Worm (Caenorhabditis elegans) whole organism, mixed stage, embryonic: Measurements from ENCODE around the gene B0513.90.
A peak's percentile ranks its signal among the peaks of the same experiment; 100 is the strongest.

ENCODE experiments used
- M03D4.4 ChIP-seq: sonication (generic microtip); optimal IDR thresholded peaks from 2 replicates; lab custom pipeline; 2017; ENCODE audit warnings: mild to moderate bottlenecking, missing genetic modification characterization, missing compliant biosample characterization
- bed-3 ChIP-seq: fragments of 200-800 bp; sonication (Bioruptor generic); optimal IDR thresholded peaks from 3 replicates; lab custom pipeline; 2018; ENCODE audit warnings: mild to moderate bottlenecking, missing genetic modification characterization, moderate library complexity, missing compliant biosample characterization
- blmp-1 ChIP-seq: fragments of 150-350 bp; optimal IDR thresholded peaks from 2 replicates; lab custom pipeline; 2014; ENCODE audit warnings: missing biosample characterization, missing genetic modification characterization
- ceh-39 ChIP-seq: fragments of 150-350 bp; optimal IDR thresholded peaks from 2 replicates; lab custom pipeline; 2014; ENCODE audit warnings: missing biosample characterization, missing genetic modification characterization
- ceh-43 ChIP-seq: fragments of 200-800 bp; sonication (Bioruptor generic); optimal IDR thresholded peaks from 2 replicates; lab custom pipeline; 2018; ENCODE audit warnings: mild to moderate bottlenecking, missing genetic modification characterization, moderate library complexity, missing compliant biosample characterization
- ceh-83 ChIP-seq: fragments of 200-800 bp; sonication (Bioruptor generic); optimal IDR thresholded peaks from 2 replicates; lab custom pipeline; 2018; ENCODE audit warnings: mild to moderate bottlenecking, missing genetic modification characterization, missing compliant biosample characterization
- ces-1 ChIP-seq: fragments of 150-350 bp; optimal IDR thresholded peaks from 2 replicates; lab custom pipeline; 2014; ENCODE audit warnings: missing biosample characterization, missing genetic modification reagents, missing genetic modification characterization
- cnd-1 ChIP-seq: fragments of 200-800 bp; sonication (Bioruptor generic); optimal IDR thresholded peaks from 2 replicates; lab custom pipeline; 2018; ENCODE audit warnings: mild to moderate bottlenecking, missing genetic modification characterization, missing compliant biosample characterization
- drap-1 ChIP-seq: fragments of 200-800 bp; sonication (Bioruptor generic); optimal IDR thresholded peaks from 3 replicates; lab custom pipeline; 2018; ENCODE audit warnings: mild to moderate bottlenecking, missing genetic modification characterization, missing compliant biosample characterization
- elt-1 ChIP-seq: sonication (generic microtip); optimal IDR thresholded peaks from 2 replicates; lab custom pipeline; 2017; ENCODE audit warnings: missing genetic modification characterization, mild to moderate bottlenecking, missing compliant biosample characterization, antibody characterized with exemption, moderate library complexity, borderline replicate concordance; ENCODE audit not compliant: insufficient read depth
- elt-3 ChIP-seq: fragments of 150-350 bp; optimal IDR thresholded peaks from 2 replicates; lab custom pipeline; 2014; ENCODE audit warnings: missing biosample characterization, missing genetic modification characterization
- flh-1 ChIP-seq: fragments of 200-800 bp; sonication (Bioruptor generic); optimal IDR thresholded peaks from 2 replicates; lab custom pipeline; 2018; ENCODE audit warnings: mild to moderate bottlenecking, missing genetic modification characterization, moderate library complexity, missing compliant biosample characterization
- ham-2 ChIP-seq: fragments of 200-800 bp; sonication (Bioruptor generic); optimal IDR thresholded peaks from 2 replicates; lab custom pipeline; 2018; ENCODE audit warnings: mild to moderate bottlenecking, missing genetic modification characterization, missing compliant biosample characterization
- hlh-1 ChIP-seq: fragments of 150-350 bp; optimal IDR thresholded peaks from 2 replicates; lab custom pipeline; 2014; ENCODE audit warnings: missing biosample characterization, missing genetic modification reagents, missing genetic modification characterization
- lin-13 ChIP-seq: fragments of 150-350 bp; optimal IDR thresholded peaks from 2 replicates; lab custom pipeline; 2014; ENCODE audit warnings: missing biosample characterization, missing genetic modification characterization
- lin-32 ChIP-seq: fragments of 200-800 bp; sonication (Bioruptor generic); optimal IDR thresholded peaks from 2 replicates; lab custom pipeline; 2018; ENCODE audit warnings: mild to moderate bottlenecking, missing genetic modification characterization, missing compliant biosample characterization
- lsy-2 ChIP-seq: fragments of 150-350 bp; optimal IDR thresholded peaks from 2 replicates; lab custom pipeline; 2014; ENCODE audit warnings: missing biosample characterization, missing genetic modification characterization
- mab-5 ChIP-seq: fragments of 150-350 bp; optimal IDR thresholded peaks from 2 replicates; lab custom pipeline; 2014; ENCODE audit warnings: missing biosample characterization, missing genetic modification characterization
- mep-1 ChIP-seq: fragments of 150-350 bp; optimal IDR thresholded peaks from 2 replicates; lab custom pipeline; 2017; ENCODE audit warnings: missing biosample characterization, missing genetic modification reagents, missing genetic modification characterization, inconsistent platforms
- mls-2 ChIP-seq: sonication (generic microtip); optimal IDR thresholded peaks from 2 replicates; lab custom pipeline; 2016; ENCODE audit warnings: mild to moderate bottlenecking, missing genetic modification characterization, moderate library complexity, missing compliant biosample characterization
- nhr-12 ChIP-seq: fragments of 150-350 bp; optimal IDR thresholded peaks from 2 replicates; lab custom pipeline; 2014; ENCODE audit warnings: missing biosample characterization, missing genetic modification characterization
- nhr-2 ChIP-seq: fragments of 150-350 bp; optimal IDR thresholded peaks from 2 replicates; lab custom pipeline; 2014; ENCODE audit warnings: missing biosample characterization, missing genetic modification characterization
- nhr-237 ChIP-seq: fragments of 150-350 bp; optimal IDR thresholded peaks from 2 replicates; lab custom pipeline; 2014; ENCODE audit warnings: missing biosample characterization, missing genetic modification characterization
- nhr-28 ChIP-seq: fragments of 150-350 bp; optimal IDR thresholded peaks from 2 replicates; lab custom pipeline; 2014; ENCODE audit warnings: missing biosample characterization, missing genetic modification characterization
- nhr-76 ChIP-seq: sonication (generic microtip); optimal IDR thresholded peaks from 2 replicates; lab custom pipeline; 2017; ENCODE audit warnings: missing biosample characterization, missing genetic modification characterization
- pha-4 ChIP-seq: fragments of 150-350 bp; optimal IDR thresholded peaks from 2 replicates; lab custom pipeline; 2018; ENCODE audit warnings: missing biosample characterization, missing genetic modification reagents, missing genetic modification characterization
- sem-2 ChIP-seq: fragments of 200-800 bp; sonication (Bioruptor generic); optimal IDR thresholded peaks from 2 replicates; lab custom pipeline; 2018; ENCODE audit warnings: mild to moderate bottlenecking, missing genetic modification characterization, missing compliant biosample characterization
- snpc-4 ChIP-seq: fragments of 150-350 bp; optimal IDR thresholded peaks from 2 replicates; lab custom pipeline; 2014; ENCODE audit warnings: missing biosample characterization, missing genetic modification characterization
- sptf-1 ChIP-seq: sonication (generic microtip); optimal IDR thresholded peaks from 2 replicates; lab custom pipeline; 2017; ENCODE audit warnings: mild to moderate bottlenecking, missing genetic modification characterization, moderate library complexity, missing compliant biosample characterization
- tbx-8 ChIP-seq: fragments of 200-800 bp; sonication (Bioruptor generic); optimal IDR thresholded peaks from 2 replicates; lab custom pipeline; 2018; ENCODE audit warnings: mild to moderate bottlenecking, missing genetic modification characterization, moderate library complexity, missing compliant biosample characterization
- unc-120 ChIP-seq: sonication (generic microtip); optimal IDR thresholded peaks from 2 replicates; lab custom pipeline; 2017; ENCODE audit warnings: missing genetic modification characterization, missing compliant biosample characterization; ENCODE audit not compliant: poor library complexity, severe bottlenecking
- unc-39 ChIP-seq: fragments of 150-350 bp; optimal IDR thresholded peaks from 2 replicates; lab custom pipeline; 2014; ENCODE audit warnings: missing biosample characterization, missing genetic modification characterization
- unc-62 ChIP-seq: fragments of 150-350 bp; optimal IDR thresholded peaks from 2 replicates; lab custom pipeline; 2014; ENCODE audit warnings: missing biosample characterization, missing genetic modification reagents, missing genetic modification characterization
- zip-8 ChIP-seq: fragments of 150-350 bp; optimal IDR thresholded peaks from 2 replicates; lab custom pipeline; 2014; ENCODE audit warnings: missing biosample characterization, missing genetic modification characterization
- ztf-11 ChIP-seq: fragments of 150-350 bp; optimal IDR thresholded peaks from 2 replicates; lab custom pipeline; 2014; ENCODE audit warnings: missing biosample characterization, missing genetic modification characterization

B0513.90 gene

DNA sequence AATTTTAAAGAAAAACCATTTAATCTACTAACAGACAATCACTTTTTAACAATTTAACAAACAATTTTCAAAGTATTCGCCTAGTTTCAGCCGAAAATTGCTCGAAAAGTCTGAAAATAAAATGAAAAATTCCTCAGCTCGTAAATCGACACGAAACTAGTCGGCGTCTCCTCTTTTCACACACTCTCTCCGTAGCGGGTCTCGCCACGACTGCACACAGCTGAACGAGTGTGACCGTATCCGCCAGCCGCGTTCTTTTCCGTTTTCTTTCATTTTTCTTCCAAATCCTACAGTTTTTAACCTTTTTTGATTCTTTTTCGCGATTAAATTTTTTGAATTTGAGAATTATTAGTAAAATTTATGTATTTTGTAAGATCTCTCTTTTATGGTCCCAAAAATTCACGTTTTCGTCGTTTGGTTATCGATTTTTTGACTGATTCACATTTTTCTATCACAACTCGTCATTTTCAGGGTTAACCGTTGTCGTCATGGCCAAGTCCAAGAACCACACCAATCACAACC, 15.0 kb downstream of the B0513.90 start, which contains the start of gene rpl-29:
TSS of gene rpl-29 (plus strand) at position 472 of the 522 bp plus-strand sequence.
- TF ChIP-seq nhr-28 (tag; lab: Kevin White, UChicago) (no peak), mep-1 (tag; lab: Kevin White, UChicago) (peak; percentile 54), lsy-2 (tag; lab: Kevin White, UChicago) (peak; percentile 99), elt-1 (tag; lab: Kevin White, UChicago) (no peak), flh-1 (GFP tag; lab: Kevin White, UChicago) (no peak), sem-2 (no peak), nhr-12 (tag; lab: Kevin White, UChicago) (peak; percentile 11), unc-120 (tag; lab: Kevin White, UChicago) (peak; percentile 1), M03D4.4 (no peak), cnd-1 (no peak), nhr-237 (tag; lab: Kevin White, UChicago) (peak; percentile 78), tbx-8 (GFP tag; lab: Kevin White, UChicago) (no peak), blmp-1 (tag; lab: Kevin White, UChicago) (no peak), nhr-76 (no peak), mab-5 (tag; lab: Kevin White, UChicago) (no peak), pha-4 (peak; percentile 86), zip-8 (tag; lab: Kevin White, UChicago) (no peak), ham-2 (GFP tag; lab: Kevin White, UChicago) (no peak), nhr-2 (no peak), lin-13 (tag; lab: Kevin White, UChicago) (peak; percentile 82), ceh-39 (tag; lab: Kevin White, UChicago) (peak; percentile 80), mls-2 (tag; lab: Kevin White, UChicago) (no peak), ces-1 (peak; percentile 41), hlh-1 (peak; percentile 78), drap-1 (GFP tag; lab: Kevin White, UChicago) (no peak), ceh-43 (GFP tag; lab: Kevin White, UChicago) (no peak)
- TF ChIP-seq, all 35 proteins: peak for 10

- TF ChIP-seq nhr-2 (no peak), unc-120 (tag; lab: Kevin White, UChicago) (no peak), ceh-39 (tag; lab: Kevin White, UChicago) (no peak), ces-1 (no peak), pha-4 (no peak), nhr-237 (tag; lab: Kevin White, UChicago) (no peak), blmp-1 (tag; lab: Kevin White, UChicago) (no peak), elt-3 (tag; lab: Kevin White, UChicago) (no peak), nhr-12 (tag; lab: Kevin White, UChicago) (no peak), drap-1 (GFP tag; lab: Kevin White, UChicago) (no peak), lsy-2 (tag; lab: Kevin White, UChicago) (no peak), hlh-1 (no peak), zip-8 (tag; lab: Kevin White, UChicago) (no peak), mab-5 (tag; lab: Kevin White, UChicago) (no peak), nhr-28 (tag; lab: Kevin White, UChicago) (no peak), cnd-1 (no peak), ceh-83 (GFP tag; lab: Kevin White, UChicago) (no peak), unc-62 (GFP tag; lab: Kevin White, UChicago) (no peak), lin-13 (tag; lab: Kevin White, UChicago) (no peak)
Measured at ce11 chrIV:13882573-13882972, 15.7 kb downstream of the B0513.90 start, which contains the start of gene thoc-7. Gene thoc-7, plus strand, starts transcription at chrIV:13882734.

DNA sequence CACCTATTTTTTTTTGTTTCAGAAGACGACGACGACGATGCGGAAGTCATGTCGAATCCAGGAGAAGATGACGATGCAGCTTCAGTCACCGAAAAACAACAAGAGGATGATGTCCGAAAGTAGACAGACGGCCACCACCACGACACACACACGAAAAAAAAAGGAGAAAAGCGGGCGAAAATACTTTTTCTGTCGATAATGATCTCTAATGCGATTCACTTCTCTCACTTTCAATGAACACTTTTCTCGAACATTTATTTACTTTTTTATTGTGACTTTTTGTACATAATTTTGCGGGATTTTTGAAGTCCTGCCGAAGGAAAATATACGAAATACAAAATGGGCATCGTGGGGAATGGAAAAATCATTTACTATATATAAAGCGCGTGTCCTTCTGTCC, 17.1 kb downstream of the B0513.90 start:
- TF ChIP-seq lsy-2 (tag; lab: Kevin White, UChicago): no peak
- no peak for TF ChIP-seq flh-1 (GFP tag; lab: Kevin White, UChicago)
- no peak for TF ChIP-seq ztf-11
- TF ChIP-seq blmp-1 (tag; lab: Kevin White, UChicago): peak; percentile 19
- no peak for TF ChIP-seq tbx-8 (GFP tag; lab: Kevin White, UChicago)
- TF ChIP-seq ceh-43 (GFP tag; lab: Kevin White, UChicago): no peak
- no peak for TF ChIP-seq snpc-4 (tag; lab: Kevin White, UChicago)

- TF ChIP-seq nhr-76 (no peak), snpc-4 (tag; lab: Kevin White, UChicago) (no peak), sptf-1 (tag; lab: Kevin White, UChicago) (peak; percentile 84), mep-1 (tag; lab: Kevin White, UChicago) (peak; percentile 49), M03D4.4 (peak; percentile 70), ham-2 (GFP tag; lab: Kevin White, UChicago) (peak; percentile 74), unc-39 (tag; lab: Kevin White, UChicago) (peak; percentile 31), nhr-28 (tag; lab: Kevin White, UChicago) (no peak), tbx-8 (GFP tag; lab: Kevin White, UChicago) (peak; percentile 44), unc-62 (GFP tag; lab: Kevin White, UChicago) (peak; percentile 66), ceh-39 (tag; lab: Kevin White, UChicago) (peak; percentile 49), unc-120 (tag; lab: Kevin White, UChicago) (peak; percentile 98), mls-2 (tag; lab: Kevin White, UChicago) (peak; percentile 86), elt-3 (tag; lab: Kevin White, UChicago) (no peak), sem-2 (no peak), blmp-1 (tag; lab: Kevin White, UChicago) (no peak), ces-1 (peak; percentile 42), lin-32 (GFP tag; lab: Kevin White, UChicago) (no peak), nhr-12 (tag; lab: Kevin White, UChicago) (no peak), pha-4 (peak; percentile 95), nhr-2 (no peak), ztf-11 (peak; percentile 46), nhr-237 (tag; lab: Kevin White, UChicago) (peak; percentile 55), hlh-1 (peak; percentile 9), bed-3 (GFP tag; lab: Kevin White, UChicago) (no peak), ceh-83 (GFP tag; lab: Kevin White, UChicago) (no peak), drap-1 (GFP tag; lab: Kevin White, UChicago) (peak; percentile 81), zip-8 (tag; lab: Kevin White, UChicago) (no peak), mab-5 (tag; lab: Kevin White, UChicago) (no peak)
Measured at ce11 chrIV:13887408-13888163, 20.7 kb downstream of the B0513.90 start, which contains the start of gene lin-66. Gene lin-66, plus strand, starts transcription at chrIV:13888079.
